Fruit fly (Drosophila melanogaster) whole organism, embryonic: ENCODE data around the gene CG9270.

Source experiments
- Abd-B ChIP-seq: fragments of 200-800 bp; sonication (Bioruptor generic); optimal IDR thresholded peaks from 2 replicates; lab custom pipeline; 2018; ENCODE audit warnings: missing biosample characterization, mild to moderate bottlenecking, missing genetic modification characterization, moderate library complexity
- Adf1 ChIP-seq: fragments of 200-800 bp; sonication (Bioruptor generic); IDR thresholded peaks from 2 replicates; pipeline ENCODE4 v1.3.6; 2022; ENCODE audit warnings: missing biosample characterization, missing genetic modification characterization
- Antp ChIP-seq: fragments of 200-800 bp; sonication (Bioruptor generic); optimal IDR thresholded peaks from 3 replicates; lab custom pipeline; 2016; ENCODE audit warnings: missing biosample characterization, missing genetic modification characterization
- Atf-2 ChIP-seq: fragments of 200-800 bp; sonication (Bioruptor generic); optimal IDR thresholded peaks from 2 replicates; lab custom pipeline; 2016; ENCODE audit warnings: missing biosample characterization, missing genetic modification characterization
- B-H1 ChIP-seq: fragments of 200-800 bp; sonication (Bioruptor generic); IDR thresholded peaks from 3 replicates; pipeline ENCODE4 v1.3.6; 2022; ENCODE audit warnings: missing biosample characterization, missing genetic modification characterization
- Blimp-1 ChIP-seq: fragments of 200-800 bp; sonication (Bioruptor generic); optimal IDR thresholded peaks from 3 replicates; lab custom pipeline; 2018; ENCODE audit warnings: missing biosample characterization, missing genetic modification characterization, mild to moderate bottlenecking, moderate library complexity, missing genetic modification reagents
- CG10147 ChIP-seq: fragments of 200-800 bp; sonication (Bioruptor generic); optimal IDR thresholded peaks from 2 replicates; lab custom pipeline; 2019; ENCODE audit warnings: missing biosample characterization, mild to moderate bottlenecking, missing genetic modification characterization, moderate library complexity
- CG10209 ChIP-seq: fragments of 200-800 bp; sonication (Bioruptor generic); optimal IDR thresholded peaks from 3 replicates; lab custom pipeline; 2017; ENCODE audit warnings: missing biosample characterization, mild to moderate bottlenecking, missing genetic modification characterization, missing genetic modification reagents
- CG1024 ChIP-seq: fragments of 200-800 bp; sonication (Bioruptor generic); IDR thresholded peaks from 2 replicates; pipeline ENCODE4 v1.3.6; 2022; ENCODE audit warnings: missing biosample characterization, missing genetic modification characterization
- CG10431 ChIP-seq: fragments of 200-800 bp; sonication (Bioruptor generic); optimal IDR thresholded peaks from 3 replicates; lab custom pipeline; 2018; ENCODE audit warnings: missing biosample characterization, mild to moderate bottlenecking, missing genetic modification characterization
- CG11247 ChIP-seq: fragments of 200-800 bp; sonication (Bioruptor generic); IDR thresholded peaks from 2 replicates; pipeline ENCODE4 v1.3.6; 2022; ENCODE audit warnings: missing biosample characterization, missing genetic modification characterization
- CG12236 ChIP-seq: fragments of 200-800 bp; sonication (Bioruptor generic); optimal IDR thresholded peaks from 2 replicates; lab custom pipeline; 2016; ENCODE audit warnings: missing biosample characterization, missing genetic modification characterization
- CG17186 ChIP-seq: fragments of 200-800 bp; sonication (Bioruptor generic); optimal IDR thresholded peaks from 3 replicates; lab custom pipeline; 2017; ENCODE audit warnings: missing biosample characterization, missing genetic modification reagents, missing genetic modification characterization
- CG2199 ChIP-seq: fragments of 200-800 bp; sonication (Bioruptor generic); IDR thresholded peaks from 3 replicates; pipeline ENCODE4 v1.3.6; 2022; ENCODE audit warnings: missing biosample characterization, missing genetic modification characterization
- CG3065 ChIP-seq: fragments of 200-800 bp; sonication (Bioruptor generic); optimal IDR thresholded peaks from 2 replicates; lab custom pipeline; 2016; ENCODE audit warnings: missing biosample characterization, missing genetic modification characterization
- CG31365 ChIP-seq: fragments of 200-800 bp; sonication (Bioruptor generic); optimal IDR thresholded peaks from 2 replicates; lab custom pipeline; 2018; ENCODE audit warnings: missing biosample characterization, mild to moderate bottlenecking, missing genetic modification characterization
- CG3281 ChIP-seq: fragments of 200-800 bp; sonication (Bioruptor generic); optimal IDR thresholded peaks from 3 replicates; lab custom pipeline; 2017; ENCODE audit warnings: missing biosample characterization, mild to moderate bottlenecking, missing genetic modification characterization
- CG42726 ChIP-seq: fragments of 200-800 bp; sonication (Bioruptor generic); IDR thresholded peaks from 2 replicates; pipeline ENCODE4 v1.3.6; 2022; ENCODE audit warnings: missing biosample characterization, missing genetic modification characterization; ENCODE audit not compliant: partially characterized antibody
- CG4360 ChIP-seq: fragments of 200-800 bp; sonication (Bioruptor generic); IDR thresholded peaks from 2 replicates; pipeline ENCODE4 v1.3.6; 2022; ENCODE audit warnings: missing biosample characterization, missing genetic modification characterization
- CG8281 ChIP-seq: fragments of 200-800 bp; sonication (Bioruptor generic); optimal IDR thresholded peaks from 2 replicates; lab custom pipeline; 2018; ENCODE audit warnings: missing biosample characterization, mild to moderate bottlenecking, missing genetic modification characterization, moderate library complexity
- CG8924 ChIP-seq: fragments of 200-800 bp; optimal IDR thresholded peaks from 3 replicates; lab custom pipeline; 2019; ENCODE audit warnings: missing biosample characterization, mild to moderate bottlenecking, missing genetic modification characterization, moderate library complexity
- CG9876 ChIP-seq: fragments of 200-800 bp; sonication (Bioruptor generic); optimal IDR thresholded peaks from 2 replicates; lab custom pipeline; 2016; ENCODE audit warnings: missing biosample characterization, missing genetic modification characterization
- D ChIP-seq, 2 experiments: fragments of 200-800 bp in 1 of 2; fragments of >200 bp in 1 of 2; sonication (Bioruptor generic) in 1 of 2; optimal IDR thresholded peaks; 2 replicates in 1 of 2; 3 replicates in 1 of 2; lab custom pipeline; 2017; ENCODE audit warnings: mild to moderate bottlenecking in 1 of 2, missing biosample characterization in 1 of 2, missing genetic modification characterization in 1 of 2, missing genetic modification reagents in 1 of 2
- Deaf1 ChIP-seq: fragments of 200-800 bp; optimal IDR thresholded peaks from 3 replicates; lab custom pipeline; 2019; ENCODE audit warnings: missing biosample characterization, mild to moderate bottlenecking, missing genetic modification characterization, moderate library complexity
- Dip2 ChIP-seq: fragments of 200-800 bp; sonication (Bioruptor generic); IDR thresholded peaks from 2 replicates; pipeline ENCODE4 v1.3.6; 2022; ENCODE audit warnings: missing biosample characterization, missing genetic modification characterization
- HLH4C ChIP-seq: fragments of 200-800 bp; sonication (Bioruptor generic); IDR thresholded peaks from 3 replicates; pipeline ENCODE4 v1.3.6; 2022; ENCODE audit warnings: missing biosample characterization, missing genetic modification characterization; ENCODE audit not compliant: partially characterized antibody
- Hand ChIP-seq: fragments of 200-800 bp; sonication (Bioruptor generic); optimal IDR thresholded peaks from 2 replicates; lab custom pipeline; 2017; ENCODE audit warnings: mild to moderate bottlenecking, missing biosample characterization, missing genetic modification reagents, missing genetic modification characterization
- Med ChIP-seq: fragments of 200-800 bp; sonication (Bioruptor generic); peaks from one replicate; lab custom pipeline; 2016; ENCODE audit warnings: missing biosample characterization, missing genetic modification characterization, mild to moderate bottlenecking, inconsistent platforms, moderate library complexity
- Neu2 ChIP-seq: fragments of 200-800 bp; sonication (Bioruptor generic); optimal IDR thresholded peaks from 3 replicates; lab custom pipeline; 2016; ENCODE audit warnings: missing biosample characterization, missing genetic modification characterization, borderline replicate concordance
- Usf ChIP-seq: fragments of 200-800 bp; sonication (Bioruptor generic); optimal IDR thresholded peaks from 2 replicates; lab custom pipeline; 2017; ENCODE audit warnings: missing genotype, missing biosample characterization, missing genetic modification characterization
- ac ChIP-seq: fragments of 200-800 bp; sonication (Bioruptor generic); optimal IDR thresholded peaks from 3 replicates; lab custom pipeline; 2017; ENCODE audit warnings: missing biosample characterization, mild to moderate bottlenecking, missing genetic modification characterization
- bsh ChIP-seq, 2 experiments: fragments of 200-800 bp; sonication (Bioruptor generic); optimal IDR thresholded peaks; 2 replicates each; lab custom pipeline; 2017 to 2018; ENCODE audit warnings: mild to moderate bottlenecking in 2 of 2, missing biosample characterization in 2 of 2, missing genetic modification characterization in 2 of 2, moderate library complexity in 1 of 2
- cg ChIP-seq: fragments of 200-800 bp; sonication (Bioruptor generic); optimal IDR thresholded peaks from 3 replicates; lab custom pipeline; 2019; ENCODE audit warnings: missing biosample characterization, mild to moderate bottlenecking, missing genetic modification characterization, moderate library complexity
- corto ChIP-seq: fragments of 200-800 bp; sonication (Bioruptor generic); optimal IDR thresholded peaks from 2 replicates; lab custom pipeline; 2016; ENCODE audit warnings: missing biosample characterization, mild to moderate bottlenecking, missing genetic modification characterization, moderate library complexity
- dpn ChIP-seq, 2 experiments: fragments of 200-800 bp; sonication (Bioruptor generic); optimal IDR thresholded peaks; 3 replicates each; lab custom pipeline; 2016; ENCODE audit warnings: missing biosample characterization in 2 of 2, missing genetic modification characterization in 2 of 2
- gce ChIP-seq: fragments of 200-800 bp; sonication (Bioruptor generic); IDR thresholded peaks from 3 replicates; pipeline ENCODE4 v1.3.6; 2022; ENCODE audit warnings: missing biosample characterization, missing genetic modification characterization
- gt ChIP-seq: fragments of 200-800 bp; sonication (Bioruptor generic); IDR thresholded peaks from 2 replicates; pipeline ENCODE4 v1.3.6; 2022; ENCODE audit warnings: missing biosample characterization, missing genetic modification characterization
- lab ChIP-seq: fragments of 200-800 bp; sonication (Bioruptor generic); optimal IDR thresholded peaks from 3 replicates; lab custom pipeline; 2017; ENCODE audit warnings: missing biosample characterization, missing genetic modification characterization, mild to moderate bottlenecking, moderate library complexity, missing genetic modification reagents
- lov ChIP-seq, 2 experiments: fragments of 200-800 bp in 1 of 2; fragments of >200 bp in 1 of 2; sonication (Bioruptor generic) in 1 of 2; IDR thresholded peaks in 1 of 2; optimal IDR thresholded peaks in 1 of 2; 2 replicates in 1 of 2; 3 replicates in 1 of 2; pipeline versions ENCODE4 v1.3.6 to Lab custom; 2017 to 2022; ENCODE audit warnings: missing biosample characterization in 1 of 2, missing genetic modification characterization in 1 of 2
- nerfin-1 ChIP-seq: fragments of 200-800 bp; sonication (Bioruptor generic); optimal IDR thresholded peaks from 3 replicates; lab custom pipeline; 2019; ENCODE audit warnings: missing biosample characterization, mild to moderate bottlenecking, missing genetic modification characterization, moderate library complexity
- peb ChIP-seq: fragments of 200-800 bp; sonication (Bioruptor generic); IDR thresholded peaks from 2 replicates; pipeline ENCODE4 v1.3.6; 2022; ENCODE audit warnings: missing biosample characterization, missing genetic modification characterization
- row ChIP-seq: fragments of 200-800 bp; sonication (Bioruptor generic); IDR thresholded peaks from 3 replicates; pipeline ENCODE4 v1.3.6; 2022; ENCODE audit warnings: missing biosample characterization, missing genetic modification characterization
- sqz ChIP-seq: fragments of 200-800 bp; sonication (Bioruptor generic); optimal IDR thresholded peaks from 3 replicates; lab custom pipeline; 2018; ENCODE audit warnings: missing biosample characterization, mild to moderate bottlenecking, missing genetic modification characterization
- sug ChIP-seq: fragments of 200-800 bp; optimal IDR thresholded peaks from 2 replicates; lab custom pipeline; 2019; ENCODE audit warnings: missing biosample characterization, mild to moderate bottlenecking, missing genetic modification characterization, moderate library complexity
- tll ChIP-seq, 2 experiments: fragments of 200-800 bp in 1 of 2; fragments of >200 bp in 1 of 2; sonication (Bioruptor generic) in 1 of 2; optimal IDR thresholded peaks; 2 replicates each; lab custom pipeline; 2017 to 2019; ENCODE audit warnings: missing biosample characterization in 2 of 2, missing genetic modification characterization in 2 of 2, mild to moderate bottlenecking in 1 of 2, moderate library complexity in 1 of 2
- ttk ChIP-seq: fragments of 200-800 bp; sonication (Bioruptor generic); IDR thresholded peaks from 2 replicates; pipeline ENCODE4 v2.1.2; 2022; ENCODE audit warnings: missing biosample characterization, missing genetic modification characterization
- tup ChIP-seq: fragments of 200-800 bp; sonication (Bioruptor generic); optimal IDR thresholded peaks from 2 replicates; lab custom pipeline; 2016; ENCODE audit warnings: missing biosample characterization, mild to moderate bottlenecking, missing genetic modification characterization, moderate library complexity
- wek ChIP-seq: fragments of 200-800 bp; sonication (Bioruptor generic); optimal IDR thresholded peaks from 3 replicates; lab custom pipeline; 2018; ENCODE audit warnings: missing biosample characterization, mild to moderate bottlenecking, missing genetic modification characterization, moderate library complexity

Gene CG9270

DNA sequence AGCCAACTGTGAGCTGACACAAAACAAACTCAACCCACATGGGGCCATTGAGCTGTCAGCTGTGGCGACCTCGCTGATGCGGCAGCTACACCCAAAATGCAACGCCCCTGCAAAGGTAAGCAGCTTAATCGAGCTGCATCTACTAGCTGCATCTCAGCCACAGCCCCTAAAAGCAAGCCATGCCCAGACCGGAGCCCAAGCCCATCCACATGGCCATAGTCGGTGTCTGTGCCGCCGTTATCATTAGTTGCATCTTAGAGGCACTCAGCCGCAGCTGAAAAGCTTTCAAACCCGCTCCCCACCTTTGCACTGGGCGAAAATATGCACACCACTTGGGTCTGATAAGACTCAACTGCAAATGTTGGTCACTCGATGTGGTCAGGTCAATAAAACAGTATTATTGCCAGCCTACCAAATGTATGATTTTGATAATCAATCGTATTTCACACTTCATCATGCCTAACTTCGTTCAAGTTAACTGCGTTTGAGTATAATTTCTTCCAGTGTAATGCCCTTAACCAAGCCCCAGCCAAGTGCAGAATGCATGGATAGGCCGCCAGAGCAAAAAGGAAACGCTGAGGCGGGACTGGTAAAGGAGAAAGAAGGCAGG lies 40.2 kb upstream of the CG9270 start (continued):
- TF ChIP-seq tll (GFP tag; optimal IDR thresholded peaks at IDR 0.05; lab: Kevin White, UChicago) (no peak), bsh (GFP tag; optimal IDR thresholded peaks at IDR 0.05; lab: Kevin White, UChicago) (peak; percentile 83 to 87), dpn (GFP tag; optimal IDR thresholded peaks at IDR 0.05; lab: Kevin White, UChicago) (peak; percentile 40 to 67), Neu2 (no peak), CG3281 (GFP tag; lab: Kevin White, UChicago) (no peak), gce (GFP tag; lab: Robert Waterston, UW) (no peak), lov (optimal IDR thresholded peaks at IDR 0.05; lab: Kevin White, UChicago) (no peak), lov (GFP tag; IDR thresholded peaks at IDR 0.05; lab: Robert Waterston, UW) (0 out of 3 replicates have a peak, but pooled peaks have one; percentile 39), B-H1 (GFP tag; lab: Robert Waterston, UW) (no peak), Antp (GFP tag; lab: Kevin White, UChicago) (peak; percentile 46), nerfin-1 (tag; lab: Kevin White, UChicago) (peak; percentile 49), tup (no peak), Dip2 (GFP tag; lab: Robert Waterston, UW) (no peak), sug (no peak), Hand (GFP tag; lab: Kevin White, UChicago) (no peak), CG31365 (tag; lab: Kevin White, UChicago) (no peak), gt (GFP tag; lab: Robert Waterston, UW) (no peak), CG17186 (no peak), Usf (GFP tag; lab: Kevin White, UChicago) (no peak), Blimp-1 (GFP tag; lab: Kevin White, UChicago) (peak; percentile 82), CG12236 (peak; percentile 36), CG10209 (peak; percentile 29), D (optimal IDR thresholded peaks at IDR 0.05; lab: Kevin White, UChicago) (peak; percentile 7), D (GFP tag; optimal IDR thresholded peaks at IDR 0.05; lab: Kevin White, UChicago) (peak; percentile 58), CG10431 (GFP tag; lab: Kevin White, UChicago) (peak; percentile 30), CG9876 (GFP tag; lab: Kevin White, UChicago) (no peak), ttk (0 out of 2 replicates have a peak, but pooled peaks have one; percentile 34), CG8281 (no peak), wek (peak; percentile 18), peb (no peak), CG3065 (GFP tag; lab: Kevin White, UChicago) (peak; percentile 28), CG10147 (GFP tag; lab: Kevin White, UChicago) (no peak), corto (GFP tag; lab: Kevin White, UChicago) (no peak)
- TF ChIP-seq, all 482 proteins: peak for 194

DNA sequence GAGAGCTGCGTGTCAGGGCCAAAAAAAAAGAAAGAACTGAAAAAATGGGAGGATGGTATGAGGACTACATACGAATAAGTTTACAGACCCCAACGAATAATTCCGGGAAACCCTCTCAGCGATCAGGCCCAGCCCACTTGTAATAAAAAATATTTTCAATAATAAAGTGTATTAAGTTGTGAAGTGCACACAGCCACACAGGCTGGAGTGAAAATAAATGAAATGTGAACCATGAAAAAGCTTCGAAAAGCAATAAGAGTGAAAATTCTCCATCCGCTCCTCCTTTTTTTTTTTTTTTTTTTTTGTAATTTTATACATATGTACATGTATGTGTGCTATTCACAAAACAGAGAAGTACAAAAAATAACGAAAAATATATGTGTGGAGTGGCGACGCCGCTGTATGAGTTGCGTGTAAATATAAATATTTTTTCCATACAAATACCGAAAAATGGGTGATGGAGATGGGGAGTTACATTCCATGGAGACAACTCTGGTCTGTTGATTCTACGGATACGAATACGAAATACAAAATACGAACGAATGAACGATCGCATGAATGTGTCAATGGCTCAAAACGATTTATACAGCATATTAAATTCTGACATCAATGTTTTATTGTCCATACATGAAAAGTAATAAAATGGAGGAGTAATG lies 37.9 kb upstream of the CG9270 start:
- no peak for TF ChIP-seq CG10147 (GFP tag; lab: Kevin White, UChicago)
- peak; percentile 38 for TF ChIP-seq sqz
- TF ChIP-seq row (GFP tag; lab: Robert Waterston, UW): no peak
- peak; percentile 30 for TF ChIP-seq cg (GFP tag; lab: Kevin White, UChicago)
- no peak for TF ChIP-seq CG8924
- TF ChIP-seq Med (GFP tag; lab: Kevin White, UChicago): peak; percentile 11
- TF ChIP-seq CG2199 (GFP tag; lab: Robert Waterston, UW): peak; percentile 64; the same call in 2 of the 3 replicates
- no peak for TF ChIP-seq Abd-B (GFP tag; lab: Kevin White, UChicago)
- TF ChIP-seq lab (GFP tag; lab: Kevin White, UChicago): no peak
- no peak for TF ChIP-seq CG42726
- TF ChIP-seq Adf1: no peak
- no peak for TF ChIP-seq HLH4C (GFP tag; lab: Robert Waterston, UW)
- TF ChIP-seq Deaf1 (tag; lab: Kevin White, UChicago): no peak
- no peak for TF ChIP-seq CG4360 (GFP tag; lab: Robert Waterston, UW)
- no peak for TF ChIP-seq Atf-2
- TF ChIP-seq CG1024 (GFP tag; lab: Robert Waterston, UW): no peak
- TF ChIP-seq ac (GFP tag; lab: Kevin White, UChicago): peak; percentile 2
- TF ChIP-seq CG11247: no peak
